Fruit fly (Drosophila melanogaster): ENCODE measurements around the gene CG6686.
A peak's percentile ranks its signal among the peaks of the same experiment; 100 is the strongest.

The CG6686 gene

dm6 chr2L:12011682-12012655 lies 24.1 kb upstream of the CG6686 start (continued):
- no peak for TF ChIP-seq unc-4 (GFP tag; IDR thresholded peaks at IDR 0.05; ENCODE audit: partially characterized antibody)
- peak; percentile 25 for TF ChIP-seq twi (tag; optimal IDR thresholded peaks at IDR 0.05)
- TF ChIP-seq chinmo (GFP tag; IDR thresholded peaks at IDR 0.05; ENCODE audit: partially characterized antibody), result no peak
- TF ChIP-seq CG10979 (tag; optimal IDR thresholded peaks at IDR 0.05), result peak; percentile 65
- peak in 1 of 2 experiments; percentile 93 for TF ChIP-seq Eip74EF (GFP tag; optimal IDR thresholded peaks at IDR 0.05)
- TF ChIP-seq p53 (GFP tag; optimal IDR thresholded peaks at IDR 0.05), result peak; percentile 47
- peak; percentile 100 for TF ChIP-seq sd (tag; optimal IDR thresholded peaks at IDR 0.05)
- peak; percentile 71 for TF ChIP-seq tx (GFP tag; optimal IDR thresholded peaks at IDR 0.05)
- TF ChIP-seq CG12659 (GFP tag; optimal IDR thresholded peaks at IDR 0.05), result peak; percentile 74
- TF ChIP-seq tup (GFP tag; optimal IDR thresholded peaks at IDR 0.05), result peak; percentile 24
- TF ChIP-seq maf-S (GFP tag; optimal IDR thresholded peaks at IDR 0.05), result peak; percentile 71
- no peak for TF ChIP-seq CG8478 (optimal IDR thresholded peaks at IDR 0.05)
- peak; percentile 38 for TF ChIP-seq en (GFP tag; optimal IDR thresholded peaks at IDR 0.05)
- TF ChIP-seq CG4328 (GFP tag; optimal IDR thresholded peaks at IDR 0.05), result peak; percentile 68
- no peak for TF ChIP-seq CG10959 (GFP tag; IDR thresholded peaks at IDR 0.05)
- peak; percentile 49 to 61 for TF ChIP-seq chif (GFP tag; optimal IDR thresholded peaks at IDR 0.05)
- peak; percentile 72 for TF ChIP-seq pros (GFP tag; optimal IDR thresholded peaks at IDR 0.05)
- TF ChIP-seq CG12155 (GFP tag; optimal IDR thresholded peaks at IDR 0.05), result peak; percentile 70
- TF ChIP-seq CG3065 (GFP tag; optimal IDR thresholded peaks at IDR 0.05), result peak; percentile 10
- no peak for TF ChIP-seq hbn (GFP tag; IDR thresholded peaks at IDR 0.05; ENCODE audit: partially characterized antibody)
- TF ChIP-seq ems (GFP tag; optimal IDR thresholded peaks at IDR 0.05), result peak; percentile 74
- peak; percentile 62 for TF ChIP-seq CG9727 (GFP tag; optimal IDR thresholded peaks at IDR 0.05)
- TF ChIP-seq lbe (GFP tag; optimal IDR thresholded peaks at IDR 0.05), result peak; percentile 54
- TF ChIP-seq CG4854 (GFP tag; optimal IDR thresholded peaks at IDR 0.05), result peak; percentile 62
- peak; percentile 21 for TF ChIP-seq slp2 (GFP tag; optimal IDR thresholded peaks at IDR 0.05)
- peak; percentile 19 for TF ChIP-seq Sry-β (GFP tag; optimal IDR thresholded peaks at IDR 0.05)
- peak; percentile 87 for TF ChIP-seq CG3995 (GFP tag; optimal IDR thresholded peaks at IDR 0.05)
- TF ChIP-seq CG11696 (GFP tag; IDR thresholded peaks at IDR 0.05), result no peak
- peak; percentile 26 to 63 for TF ChIP-seq bsh (GFP tag; optimal IDR thresholded peaks at IDR 0.05)
- TF ChIP-seq CG3838 (GFP tag; optimal IDR thresholded peaks at IDR 0.05), result peak; percentile 46
- TF ChIP-seq CG15073 (GFP tag; optimal IDR thresholded peaks at IDR 0.05), result no peak
- no peak for TF ChIP-seq wor (GFP tag; IDR thresholded peaks at IDR 0.05)
- peak; percentile 72 to 94 for TF ChIP-seq Pdp1 (GFP tag; optimal IDR thresholded peaks at IDR 0.05)
- TF ChIP-seq CG2875 (GFP tag; optimal IDR thresholded peaks at IDR 0.05), result peak; percentile 28
- TF ChIP-seq CG11398 (GFP tag; optimal IDR thresholded peaks at IDR 0.05), result peak; percentile 57
- peak; percentile 98 for TF ChIP-seq CG12769 (tag; optimal IDR thresholded peaks at IDR 0.05)
- TF ChIP-seq CG8290 (GFP tag; optimal IDR thresholded peaks at IDR 0.05), result no peak
- peak; percentile 15 to 96 for TF ChIP-seq CG8290 (tag; optimal IDR thresholded peaks at IDR 0.05)
- TF ChIP-seq CG31365 (tag; optimal IDR thresholded peaks at IDR 0.05), result peak; percentile 49
- TF ChIP-seq Spps (tag; optimal IDR thresholded peaks at IDR 0.05), result peak; percentile 8
- TF ChIP-seq CG9215 (GFP tag; IDR thresholded peaks at IDR 0.05), result no peak
- no peak for TF ChIP-seq CG10462 (GFP tag; optimal IDR thresholded peaks at IDR 0.05)
- TF ChIP-seq dysf (GFP tag; IDR thresholded peaks at IDR 0.05), result no peak
- TF ChIP-seq CG11247 (GFP tag; IDR thresholded peaks at IDR 0.05), result no peak
- peak; percentile 50 for TF ChIP-seq trem (tag; optimal IDR thresholded peaks at IDR 0.05)
- TF ChIP-seq CG12942 (GFP tag; optimal IDR thresholded peaks at IDR 0.05), result peak; percentile 26
- peak; percentile 80 for TF ChIP-seq CG11504 (tag; optimal IDR thresholded peaks at IDR 0.05)
- TF ChIP-seq fd3F (GFP tag; optimal IDR thresholded peaks at IDR 0.05), result peak; percentile 32

Data from whole organism, embryonic.